Fruit fly (Drosophila melanogaster): ENCODE measurements around the gene Ku80.

dm6 chr2L:15745036-15745854 is 25.7 kb downstream of the Ku80 start:
- TF ChIP-seq h (GFP tag; optimal IDR thresholded peaks at IDR 0.05) = no peak
- no peak for TF ChIP-seq pan (optimal IDR thresholded peaks at IDR 0.05)
- TF ChIP-seq usp (GFP tag; optimal IDR thresholded peaks at IDR 0.05) = no peak
- TF ChIP-seq Hr78 (GFP tag; optimal IDR thresholded peaks at IDR 0.05) = no peak
